Fruit fly (Drosophila melanogaster) whole organism, embryonic: ENCODE measurements around the gene Mkp3.

ENCODE experiments used
- ATbp ChIP-seq: fragments of 200-800 bp; sonication (Bioruptor generic); optimal IDR thresholded peaks from 2 replicates; lab custom pipeline; 2017; ENCODE audit warnings: missing biosample characterization, mild to moderate bottlenecking, missing genetic modification characterization, missing genetic modification reagents
- Asciz ChIP-seq: fragments of 200-800 bp; sonication (Bioruptor generic); optimal IDR thresholded peaks from 2 replicates; lab custom pipeline; 2017; ENCODE audit warnings: missing biosample characterization, mild to moderate bottlenecking, missing genetic modification characterization, missing genetic modification reagents
- Bgb ChIP-seq: fragments of 200-800 bp; sonication (Bioruptor generic); IDR thresholded peaks from 2 replicates; pipeline ENCODE4 v1.3.6; 2022; ENCODE audit warnings: missing biosample characterization, missing genetic modification characterization; ENCODE audit not compliant: partially characterized antibody
- CG10209 ChIP-seq: fragments of 200-800 bp; sonication (Bioruptor generic); optimal IDR thresholded peaks from 3 replicates; lab custom pipeline; 2017; ENCODE audit warnings: missing biosample characterization, mild to moderate bottlenecking, missing genetic modification characterization, missing genetic modification reagents
- CG10431 ChIP-seq: fragments of 200-800 bp; sonication (Bioruptor generic); optimal IDR thresholded peaks from 3 replicates; lab custom pipeline; 2018; ENCODE audit warnings: missing biosample characterization, mild to moderate bottlenecking, missing genetic modification characterization
- CG11504 ChIP-seq: fragments of 200-800 bp; sonication (Bioruptor generic); optimal IDR thresholded peaks from 3 replicates; lab custom pipeline; 2019; ENCODE audit warnings: missing biosample characterization, mild to moderate bottlenecking, missing genetic modification characterization, moderate library complexity
- CG11723 ChIP-seq: fragments of 200-800 bp; sonication (Bioruptor generic); optimal IDR thresholded peaks from 2 replicates; lab custom pipeline; 2017; ENCODE audit warnings: missing biosample characterization, mild to moderate bottlenecking, missing genetic modification characterization
- CG12659 ChIP-seq: fragments of 200-800 bp; sonication (Bioruptor generic); optimal IDR thresholded peaks from 3 replicates; lab custom pipeline; 2017; ENCODE audit warnings: mild to moderate bottlenecking, missing biosample characterization, missing genetic modification reagents, missing genetic modification characterization
- CG14050 ChIP-seq: fragments of 200-800 bp; sonication (Bioruptor generic); IDR thresholded peaks from 3 replicates; pipeline ENCODE4 v1.3.6; 2022; ENCODE audit warnings: missing biosample characterization, missing genetic modification characterization
- CG15514 ChIP-seq: fragments of 200-800 bp; sonication (Bioruptor generic); optimal IDR thresholded peaks from 3 replicates; lab custom pipeline; 2017; ENCODE audit warnings: missing biosample characterization, missing genetic modification characterization, mild to moderate bottlenecking, moderate library complexity, missing genetic modification reagents
- CG1602 ChIP-seq: fragments of 200-800 bp; sonication (Bioruptor generic); optimal IDR thresholded peaks from 3 replicates; lab custom pipeline; 2016; ENCODE audit warnings: missing biosample characterization, missing genetic modification characterization
- CG16815 ChIP-seq: fragments of 200-800 bp; sonication (Bioruptor generic); optimal IDR thresholded peaks from 3 replicates; lab custom pipeline; 2017; ENCODE audit warnings: missing biosample characterization, mild to moderate bottlenecking, missing genetic modification characterization
- CG17328 ChIP-seq: fragments of 200-800 bp; sonication (Bioruptor generic); IDR thresholded peaks from 2 replicates; pipeline ENCODE4 v1.3.6; 2022; ENCODE audit warnings: missing biosample characterization, missing genetic modification characterization
- CG18599 ChIP-seq: fragments of 200-800 bp; sonication (Bioruptor generic); optimal IDR thresholded peaks from 3 replicates; lab custom pipeline; 2017; ENCODE audit warnings: missing biosample characterization, missing genetic modification characterization, mild to moderate bottlenecking, moderate library complexity, missing genetic modification reagents
- CG32532 ChIP-seq: fragments of 200-800 bp; sonication (Bioruptor generic); IDR thresholded peaks from 2 replicates; pipeline ENCODE4 v1.3.6; 2022; ENCODE audit warnings: missing biosample characterization, missing genetic modification characterization
- CG4328 ChIP-seq: fragments of 200-800 bp; sonication (Bioruptor generic); optimal IDR thresholded peaks from 3 replicates; lab custom pipeline; 2017; ENCODE audit warnings: missing biosample characterization, missing genetic modification reagents, missing genetic modification characterization
- CG4707 ChIP-seq: fragments of 200-800 bp; sonication (Bioruptor generic); optimal IDR thresholded peaks from 2 replicates; lab custom pipeline; 2018; ENCODE audit warnings: missing biosample characterization, mild to moderate bottlenecking, missing genetic modification characterization, moderate library complexity
- CG6272 ChIP-seq: fragments of 200-800 bp; sonication (Bioruptor generic); IDR thresholded peaks from 2 replicates; pipeline ENCODE4 v1.3.6; 2022; ENCODE audit warnings: missing biosample characterization, missing genetic modification characterization
- CG7372 ChIP-seq: fragments of 200-800 bp; sonication (Bioruptor generic); IDR thresholded peaks from 2 replicates; pipeline ENCODE4 v1.3.6; 2022; ENCODE audit warnings: missing biosample characterization, missing genetic modification characterization
- CG8924 ChIP-seq: fragments of 200-800 bp; optimal IDR thresholded peaks from 3 replicates; lab custom pipeline; 2019; ENCODE audit warnings: missing biosample characterization, mild to moderate bottlenecking, missing genetic modification characterization, moderate library complexity
- CG9609 ChIP-seq: fragments of 200-800 bp; sonication (Bioruptor generic); optimal IDR thresholded peaks from 3 replicates; lab custom pipeline; 2016; ENCODE audit warnings: missing biosample characterization, missing genetic modification characterization
- CG9727 ChIP-seq: fragments of 200-800 bp; sonication (Bioruptor generic); optimal IDR thresholded peaks from 3 replicates; lab custom pipeline; 2017; ENCODE audit warnings: missing biosample characterization, mild to moderate bottlenecking, missing genetic modification characterization
- CHES-1-like ChIP-seq: fragments of 200-800 bp; sonication (Bioruptor generic); optimal IDR thresholded peaks from 2 replicates; lab custom pipeline; 2016; ENCODE audit warnings: missing biosample characterization, missing genetic modification characterization
- CrebB ChIP-seq: fragments of 200-800 bp; sonication (Bioruptor generic); optimal IDR thresholded peaks from 3 replicates; lab custom pipeline; 2018; ENCODE audit warnings: missing biosample characterization, mild to moderate bottlenecking, missing genetic modification characterization
- Elba2 ChIP-seq: fragments of 200-800 bp; sonication (Bioruptor generic); optimal IDR thresholded peaks from 3 replicates; lab custom pipeline; 2016; ENCODE audit warnings: missing biosample characterization, missing genetic modification characterization
- H15 ChIP-seq: fragments of 200-800 bp; sonication (Bioruptor generic); IDR thresholded peaks from 3 replicates; pipeline ENCODE4 v1.3.6; 2022; ENCODE audit warnings: missing biosample characterization, missing genetic modification characterization
- MESR4 ChIP-seq: fragments of 200-800 bp; sonication (Bioruptor generic); optimal IDR thresholded peaks from 2 replicates; lab custom pipeline; 2018; ENCODE audit warnings: missing biosample characterization, mild to moderate bottlenecking, missing genetic modification characterization, moderate library complexity
- Mad ChIP-seq: fragments of 200-800 bp; sonication (Bioruptor generic); optimal IDR thresholded peaks from 2 replicates; lab custom pipeline; 2016; ENCODE audit warnings: missing biosample characterization, missing genetic modification characterization
- NFAT ChIP-seq: fragments of 200-800 bp; sonication (Bioruptor generic); IDR thresholded peaks from 2 replicates; pipeline ENCODE4 v1.3.6; 2022; ENCODE audit warnings: missing biosample characterization, missing genetic modification characterization
- Oli ChIP-seq: fragments of 200-800 bp; sonication (Bioruptor generic); optimal IDR thresholded peaks from 2 replicates; lab custom pipeline; 2018; ENCODE audit warnings: missing biosample characterization, mild to moderate bottlenecking, missing genetic modification characterization, moderate library complexity
- al ChIP-seq: fragments of 200-800 bp; sonication (Bioruptor generic); IDR thresholded peaks from 2 replicates; pipeline ENCODE4 v1.3.6; 2022; ENCODE audit warnings: missing biosample characterization, missing genetic modification characterization
- dan ChIP-seq: fragments of 200-800 bp; sonication (Bioruptor generic); IDR thresholded peaks from 2 replicates; pipeline ENCODE4 v1.3.6; 2022; ENCODE audit warnings: missing biosample characterization, missing genetic modification characterization
- dpn ChIP-seq, 2 experiments: fragments of 200-800 bp; sonication (Bioruptor generic); optimal IDR thresholded peaks; 3 replicates each; lab custom pipeline; 2016; ENCODE audit warnings: missing biosample characterization in 2 of 2, missing genetic modification characterization in 2 of 2
- ken ChIP-seq: fragments of 200-800 bp; sonication (Bioruptor generic); IDR thresholded peaks from 3 replicates; pipeline ENCODE4 v1.3.6; 2022; ENCODE audit warnings: missing biosample characterization, missing genetic modification characterization
- lilli ChIP-seq: fragments of 200-800 bp; sonication (Bioruptor generic); optimal IDR thresholded peaks from 3 replicates; lab custom pipeline; 2016; ENCODE audit warnings: missing biosample characterization, missing genetic modification characterization
- nmo ChIP-seq: fragments of 200-800 bp; sonication (Bioruptor generic); optimal IDR thresholded peaks from 2 replicates; lab custom pipeline; 2018; ENCODE audit warnings: missing biosample characterization, mild to moderate bottlenecking, missing genetic modification characterization, moderate library complexity
- phol ChIP-seq: fragments of 200-800 bp; sonication (Bioruptor generic); optimal IDR thresholded peaks from 3 replicates; lab custom pipeline; 2018; ENCODE audit warnings: missing biosample characterization, mild to moderate bottlenecking, missing genetic modification characterization, moderate library complexity
- scrt ChIP-seq: fragments of 200-800 bp; sonication (Bioruptor generic); optimal IDR thresholded peaks from 2 replicates; lab custom pipeline; 2018; ENCODE audit warnings: missing biosample characterization, mild to moderate bottlenecking, missing genetic modification characterization, moderate library complexity
- slou ChIP-seq: fragments of 200-800 bp; sonication (Bioruptor generic); optimal IDR thresholded peaks from 3 replicates; lab custom pipeline; 2016; ENCODE audit warnings: missing biosample characterization, missing genetic modification characterization
- slp2 ChIP-seq: fragments of 200-800 bp; sonication (Bioruptor generic); optimal IDR thresholded peaks from 2 replicates; lab custom pipeline; 2016; ENCODE audit warnings: missing biosample characterization, missing genetic modification characterization
- so ChIP-seq: fragments of 200-800 bp; sonication (Bioruptor generic); IDR thresholded peaks from 3 replicates; pipeline ENCODE4 v1.3.6; 2022; ENCODE audit warnings: missing biosample characterization, missing genetic modification characterization
- sqz ChIP-seq: fragments of 200-800 bp; sonication (Bioruptor generic); optimal IDR thresholded peaks from 3 replicates; lab custom pipeline; 2018; ENCODE audit warnings: missing biosample characterization, mild to moderate bottlenecking, missing genetic modification characterization
- tin ChIP-seq: fragments of 200-800 bp; sonication (Bioruptor generic); optimal IDR thresholded peaks from 3 replicates; lab custom pipeline; 2016; ENCODE audit warnings: missing biosample characterization, missing genetic modification characterization
- tio ChIP-seq: fragments of 200-800 bp; sonication (Bioruptor generic); optimal IDR thresholded peaks from 2 replicates; lab custom pipeline; 2017; ENCODE audit warnings: missing biosample characterization, missing genetic modification characterization, inconsistent platforms
- tll ChIP-seq, 2 experiments: fragments of 200-800 bp in 1 of 2; fragments of >200 bp in 1 of 2; sonication (Bioruptor generic) in 1 of 2; optimal IDR thresholded peaks; 2 replicates each; lab custom pipeline; 2017 to 2019; ENCODE audit warnings: missing biosample characterization in 2 of 2, missing genetic modification characterization in 2 of 2, mild to moderate bottlenecking in 1 of 2, moderate library complexity in 1 of 2
- trh ChIP-seq: fragments of 200-800 bp; sonication (Bioruptor generic); optimal IDR thresholded peaks from 2 replicates; lab custom pipeline; 2016; ENCODE audit warnings: missing biosample characterization, missing genetic modification characterization
- twi ChIP-seq: fragments of 200-800 bp; optimal IDR thresholded peaks from 2 replicates; lab custom pipeline; 2019; ENCODE audit warnings: missing biosample characterization, mild to moderate bottlenecking, missing genetic modification characterization, moderate library complexity
- vvl ChIP-seq: fragments of 200-800 bp; sonication (Bioruptor generic); IDR thresholded peaks from 2 replicates; pipeline ENCODE4 v1.3.6; 2022; ENCODE audit warnings: missing biosample characterization, missing genetic modification characterization
- zf30C ChIP-seq: fragments of 200-800 bp; sonication (Bioruptor generic); optimal IDR thresholded peaks from 3 replicates; lab custom pipeline; 2018; ENCODE audit warnings: missing biosample characterization, mild to moderate bottlenecking, missing genetic modification characterization
- zfh1 ChIP-seq: fragments of 200-800 bp; sonication (Bioruptor generic); IDR thresholded peaks from 3 replicates; pipeline ENCODE4 v1.3.6; 2022; ENCODE audit warnings: missing biosample characterization, missing genetic modification characterization

Gene Mkp3

DNA sequence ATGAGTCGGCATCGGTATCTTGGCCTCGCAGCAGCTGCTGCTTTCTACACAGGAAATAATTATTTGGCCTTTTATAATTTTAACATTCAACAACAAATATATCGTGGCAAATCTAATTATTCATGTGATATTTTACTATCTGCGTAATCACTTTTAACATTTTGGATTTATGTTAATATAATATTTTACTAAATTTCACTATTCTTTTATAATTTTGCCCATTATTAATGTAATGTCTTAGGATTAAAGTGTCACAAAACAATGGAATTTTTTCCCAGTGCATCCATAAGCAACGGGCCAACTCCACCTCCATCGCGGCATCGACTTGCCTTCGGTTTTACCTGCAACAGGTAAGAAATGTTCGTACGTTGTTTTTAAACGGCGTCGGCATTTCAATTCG, 43.7 kb downstream of the Mkp3 start (continued):
- TF ChIP-seq tio, result peak; percentile 82
- TF ChIP-seq CHES-1-like (GFP tag; lab: Kevin White, UChicago), result no peak
- no peak for TF ChIP-seq NFAT
- TF ChIP-seq zfh1, result peak; percentile 79
- TF ChIP-seq CG10209 (GFP tag; lab: Kevin White, UChicago), result peak; percentile 72
- peak; percentile 57 for TF ChIP-seq CG4328 (GFP tag; lab: Kevin White, UChicago)
- peak; percentile 43; the same call in 1 of the 2 replicates for TF ChIP-seq CG6272 (GFP tag; lab: Robert Waterston, UW)
- no peak for TF ChIP-seq al (GFP tag; lab: Robert Waterston, UW)
- TF ChIP-seq CG14050 (GFP tag; lab: Robert Waterston, UW), result peak; percentile 31; the same call in 1 of the 3 replicates
- TF ChIP-seq CG12659 (GFP tag; lab: Kevin White, UChicago), result peak; percentile 70
- peak; percentile 76 for TF ChIP-seq CG17328 (GFP tag; lab: Robert Waterston, UW)
- peak; percentile 77 for TF ChIP-seq CG18599 (GFP tag; lab: Kevin White, UChicago)
- TF ChIP-seq CG1602 (GFP tag; lab: Kevin White, UChicago), result peak; percentile 84
- peak; percentile 86 for TF ChIP-seq vvl (GFP tag; lab: Robert Waterston, UW)
- peak in 1 of 2 experiments; percentile 67 for TF ChIP-seq dpn (GFP tag; optimal IDR thresholded peaks at IDR 0.05; lab: Kevin White, UChicago)
- TF ChIP-seq Mad (GFP tag; lab: Kevin White, UChicago), result peak; percentile 38
- peak; percentile 83 for TF ChIP-seq Asciz (GFP tag; lab: Kevin White, UChicago)
- peak; percentile 81 for TF ChIP-seq twi (tag; lab: Kevin White, UChicago)
- peak; percentile 83 for TF ChIP-seq CG16815
- peak; percentile 95 for TF ChIP-seq nmo (GFP tag; lab: Kevin White, UChicago)
- TF ChIP-seq tin, result peak; percentile 74
- TF ChIP-seq zf30C (GFP tag; lab: Kevin White, UChicago), result peak; percentile 97
- TF ChIP-seq trh (GFP tag; lab: Kevin White, UChicago), result peak; percentile 59
- TF ChIP-seq MESR4 (GFP tag; lab: Kevin White, UChicago), result peak; percentile 1
- TF ChIP-seq CG32532 (GFP tag; lab: Robert Waterston, UW), result no peak; the same call in 1 of the 2 replicates
- TF ChIP-seq dan (GFP tag; lab: Robert Waterston, UW), result peak; percentile 25; the same call in 1 of the 2 replicates
- TF ChIP-seq ATbp (GFP tag; lab: Kevin White, UChicago), result peak; percentile 78
- TF ChIP-seq CG8924, result peak; percentile 94
- peak; percentile 11 for TF ChIP-seq CG15514 (GFP tag; lab: Kevin White, UChicago)
- peak; percentile 50 for TF ChIP-seq scrt (GFP tag; lab: Kevin White, UChicago)
- TF ChIP-seq CrebB, result peak; percentile 53
- no peak for TF ChIP-seq Bgb
- peak; percentile 94 for TF ChIP-seq CG9727 (GFP tag; lab: Kevin White, UChicago)
- peak; percentile 95 for TF ChIP-seq phol (tag; lab: Kevin White, UChicago)
- TF ChIP-seq sqz (GFP tag; lab: Kevin White, UChicago), result peak; percentile 86
- TF ChIP-seq lilli (GFP tag; lab: Kevin White, UChicago), result peak; percentile 57
- peak; percentile 40 for TF ChIP-seq CG4707 (GFP tag; lab: Kevin White, UChicago)
- TF ChIP-seq so, result peak; percentile 64; the same call in 1 of the 3 replicates
- peak; percentile 91 for TF ChIP-seq CG11504 (tag; lab: Kevin White, UChicago)
- TF ChIP-seq Oli (tag; lab: Kevin White, UChicago), result peak; percentile 90
- 0 out of 3 replicates have a peak, but pooled peaks have one; percentile 38 for TF ChIP-seq H15
- peak in 1 of 2 experiments; percentile 77 for TF ChIP-seq tll (GFP tag; optimal IDR thresholded peaks at IDR 0.05; lab: Kevin White, UChicago)
- peak; percentile 36 for TF ChIP-seq Elba2 (GFP tag; lab: Kevin White, UChicago)
- no peak for TF ChIP-seq ken
- 0 out of 2 replicates have a peak, but pooled peaks have one; percentile 13 for TF ChIP-seq CG7372 (GFP tag; lab: Robert Waterston, UW)
- TF ChIP-seq CG9609 (GFP tag; lab: Kevin White, UChicago), result no peak
- TF ChIP-seq slou (GFP tag; lab: Kevin White, UChicago), result no peak
- TF ChIP-seq CG11723 (GFP tag; lab: Kevin White, UChicago), result peak; percentile 62
- TF ChIP-seq CG10431 (GFP tag; lab: Kevin White, UChicago), result peak; percentile 69
- TF ChIP-seq slp2 (GFP tag; lab: Kevin White, UChicago), result peak; percentile 8
